Worm (Caenorhabditis elegans) whole organism, L4 larva: ENCODE measurements around the gene M03B6.1.

ENCODE experiments used
- T20F7.1 ChIP-seq: fragments of 200-800 bp; sonication (Bioruptor generic); optimal IDR thresholded peaks from 2 replicates; lab custom pipeline; 2018; ENCODE audit warnings: mild to moderate bottlenecking, missing genetic modification characterization, missing compliant biosample characterization
- aha-1 ChIP-seq: fragments of 150-350 bp; peaks from one replicate; lab custom pipeline; 2014; ENCODE audit warnings: missing biosample characterization, missing genetic modification characterization
- arid-1 ChIP-seq: fragments of 200-800 bp; sonication (Bioruptor generic); conservative IDR thresholded peaks from 2 replicates; pipeline ENCODE4 v1.3.6; 2022; ENCODE audit warnings: missing genetic modification reagents, missing genetic modification characterization, missing compliant biosample characterization
- ceh-28 ChIP-seq: fragments of 150-350 bp; optimal IDR thresholded peaks from 2 replicates; lab custom pipeline; 2014; ENCODE audit warnings: missing biosample characterization, missing genetic modification reagents, missing genetic modification characterization
- ceh-32 ChIP-seq: sonication (generic microtip); optimal IDR thresholded peaks from 2 replicates; lab custom pipeline; 2016; ENCODE audit warnings: mild to moderate bottlenecking, missing genetic modification characterization, missing compliant biosample characterization; ENCODE audit not compliant: poor library complexity
- ceh-44 ChIP-seq: fragments of 200-800 bp; sonication (Bioruptor generic); IDR thresholded peaks from 2 replicates; pipeline ENCODE4 v1.3.6; 2022; ENCODE audit warnings: missing genetic modification reagents, missing genetic modification characterization, missing compliant biosample characterization
- ceh-62 ChIP-seq: sonication (generic microtip); optimal IDR thresholded peaks from 2 replicates; lab custom pipeline; 2017; ENCODE audit warnings: missing biosample characterization, missing genetic modification characterization
- ces-1 ChIP-seq: fragments of 150-350 bp; sonication (generic microtip); optimal IDR thresholded peaks from 4 replicates; lab custom pipeline; 2014; ENCODE audit warnings: missing biosample characterization, missing genetic modification reagents, missing genetic modification characterization
- cey-2 ChIP-seq: sonication (generic microtip); optimal IDR thresholded peaks from 3 replicates; lab custom pipeline; 2017; ENCODE audit warnings: missing genetic modification characterization, mild to moderate bottlenecking, missing compliant biosample characterization, antibody characterized with exemption, borderline replicate concordance; ENCODE audit not compliant: insufficient read depth
- daf-19 ChIP-seq: fragments of 200-800 bp; sonication (Bioruptor generic); conservative IDR thresholded peaks from 2 replicates; pipeline ENCODE4 v1.3.6; 2022; ENCODE audit warnings: missing genetic modification characterization, missing compliant biosample characterization
- dve-1 ChIP-seq: sonication (generic microtip); optimal IDR thresholded peaks from 2 replicates; lab custom pipeline; 2017; ENCODE audit warnings: antibody characterized with exemption, mild to moderate bottlenecking, missing genetic modification characterization, missing compliant biosample characterization; ENCODE audit not compliant: insufficient read depth
- egl-27 ChIP-seq: sonication (generic microtip); optimal IDR thresholded peaks from 3 replicates; lab custom pipeline; 2017; ENCODE audit warnings: missing biosample characterization, missing genetic modification reagents, missing genetic modification characterization
- egl-43 ChIP-seq: fragments of 200-800 bp; sonication (Bioruptor generic); IDR thresholded peaks from 2 replicates; pipeline ENCODE4 v1.3.6; 2022; ENCODE audit warnings: missing genetic modification reagents, missing genetic modification characterization, missing compliant biosample characterization
- gei-8 ChIP-seq: fragments of 200-800 bp; sonication (Bioruptor generic); optimal IDR thresholded peaks from 2 replicates; lab custom pipeline; 2018; ENCODE audit warnings: mild to moderate bottlenecking, missing genetic modification characterization, missing compliant biosample characterization
- hlh-11 ChIP-seq: fragments of 200-800 bp; sonication (Bioruptor generic); optimal IDR thresholded peaks from 2 replicates; lab custom pipeline; 2018; ENCODE audit warnings: mild to moderate bottlenecking, missing genetic modification characterization, missing compliant biosample characterization
- lir-3 ChIP-seq: sonication (generic microtip); optimal IDR thresholded peaks from 2 replicates; lab custom pipeline; 2016; ENCODE audit warnings: mild to moderate bottlenecking, missing genetic modification characterization, missing compliant biosample characterization
- madf-5 ChIP-seq, 2 experiments: fragments of 200-800 bp; sonication (Bioruptor generic); IDR thresholded peaks; 2 replicates each; pipeline ENCODE4 v1.3.6; 2022; ENCODE audit warnings: missing compliant biosample characterization in 2 of 2, missing genetic modification characterization in 2 of 2
- madf-9 ChIP-seq: fragments of 200-800 bp; sonication (Bioruptor generic); conservative IDR thresholded peaks from 2 replicates; pipeline ENCODE4 v1.3.6; 2022; ENCODE audit warnings: missing genetic modification reagents, missing genetic modification characterization, missing compliant biosample characterization
- mep-1 ChIP-seq: fragments of 150-350 bp; sonication (generic microtip); optimal IDR thresholded peaks from 3 replicates; lab custom pipeline; 2014; ENCODE audit warnings: missing biosample characterization, missing genetic modification characterization
- nhr-10 ChIP-seq: fragments of 150-350 bp; optimal IDR thresholded peaks from 2 replicates; lab custom pipeline; 2014; ENCODE audit warnings: missing biosample characterization, missing genetic modification characterization
- nhr-11 ChIP-seq: fragments of 150-350 bp; optimal IDR thresholded peaks from 2 replicates; lab custom pipeline; 2014; ENCODE audit warnings: missing biosample characterization, missing genetic modification characterization
- nhr-28 ChIP-seq: fragments of 150-350 bp; optimal IDR thresholded peaks from 2 replicates; lab custom pipeline; 2014; ENCODE audit warnings: missing biosample characterization, missing genetic modification characterization
- nhr-42 ChIP-seq: fragments of 200-800 bp; sonication (Bioruptor generic); IDR thresholded peaks from 2 replicates; pipeline ENCODE4 v1.3.6; 2022; ENCODE audit warnings: missing genetic modification characterization, missing compliant biosample characterization
- nhr-6 ChIP-seq: fragments of 150-350 bp; optimal IDR thresholded peaks from 2 replicates; lab custom pipeline; 2014; ENCODE audit warnings: missing biosample characterization, missing genetic modification characterization
- pha-4 ChIP-seq, 2 experiments: fragments of 150-350 bp in 1 of 2; fragments of 200-800 bp in 1 of 2; sonication (Bioruptor generic) in 1 of 2; IDR thresholded peaks in 1 of 2; optimal IDR thresholded peaks in 1 of 2; 2 replicates each; pipeline versions ENCODE4 v1.3.6 to Lab custom; 2014 to 2022; ENCODE audit warnings: missing genetic modification characterization in 2 of 2, missing genetic modification reagents in 2 of 2, missing biosample characterization in 1 of 2, missing compliant biosample characterization in 1 of 2
- pqm-1 ChIP-seq: sonication (generic microtip); optimal IDR thresholded peaks from 2 replicates; lab custom pipeline; 2017; ENCODE audit warnings: missing biosample characterization, missing genetic modification characterization
- set-16 ChIP-seq: fragments of 200-800 bp; sonication (Bioruptor generic); IDR thresholded peaks from 2 replicates; pipeline ENCODE4 v1.3.6; 2022; ENCODE audit warnings: missing genetic modification reagents, missing genetic modification characterization, missing compliant biosample characterization
- spr-1 ChIP-seq: sonication (generic microtip); optimal IDR thresholded peaks from 2 replicates; lab custom pipeline; 2016; ENCODE audit warnings: mild to moderate bottlenecking, missing genetic modification characterization, missing compliant biosample characterization
- unc-62 ChIP-seq, 3 experiments: fragments of 150-350 bp in 1 of 3; sonication (generic microtip); optimal IDR thresholded peaks in 2 of 3; peaks in 1 of 3; 1 replicate in 1 of 3; 2 replicates in 2 of 3; lab custom pipeline; 2014 to 2017; ENCODE audit warnings: missing biosample characterization in 3 of 3, missing genetic modification characterization in 3 of 3, missing genetic modification reagents in 3 of 3, missing genotype in 1 of 3
- zag-1 ChIP-seq: fragments of 150-350 bp; optimal IDR thresholded peaks from 2 replicates; lab custom pipeline; 2014; ENCODE audit warnings: missing biosample characterization, missing genetic modification characterization
- zfp-2 ChIP-seq: sonication (generic microtip); optimal IDR thresholded peaks from 2 replicates; lab custom pipeline; 2016; ENCODE audit warnings: mild to moderate bottlenecking, missing genetic modification characterization, missing compliant biosample characterization
- zip-11 ChIP-seq: fragments of 200-800 bp; sonication (Bioruptor generic); IDR thresholded peaks from 2 replicates; pipeline ENCODE4 v1.3.6; 2022; ENCODE audit warnings: missing genetic modification characterization, missing compliant biosample characterization

The M03B6.1 gene

ce11 chrX:13851590-13851989 is 10.2 kb downstream of the M03B6.1 start:
- TF ChIP-seq madf-5 (GFP tag; IDR thresholded peaks at IDR 0.05; lab: Robert Waterston, UW) (no peak), unc-62 (GFP tag; optimal IDR thresholded peaks at IDR 0.05 in 1 of 2; lab: Kevin White, UChicago) (peak in 1 of 2 experiments; percentile 94), unc-62 (tag; optimal IDR thresholded peaks at IDR 0.05; lab: Kevin White, UChicago) (no peak), dve-1 (peak; percentile 11), hlh-11 (tag; lab: Kevin White, UChicago) (peak; percentile 14)

DNA sequence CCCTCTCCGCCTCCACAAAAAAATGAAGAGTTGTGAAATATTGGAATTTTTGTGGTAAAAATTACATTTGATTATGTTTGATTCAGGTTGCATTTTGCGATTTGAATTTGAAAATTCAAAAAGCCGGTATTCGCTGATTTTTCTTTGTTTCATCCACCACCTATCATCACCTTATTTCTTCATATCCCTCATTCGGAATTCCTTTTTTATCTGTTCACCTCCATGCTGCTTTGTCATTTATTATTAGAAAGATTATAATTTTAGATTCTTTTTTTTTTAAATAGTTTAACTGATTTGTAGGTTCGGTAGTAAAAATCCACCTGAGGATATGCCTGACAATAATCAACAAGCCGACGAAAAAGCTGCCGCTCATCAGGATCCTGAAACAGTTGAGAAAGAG is 11.2 kb downstream of the M03B6.1 start, which contains the start of gene mct-3:
Gene mct-3 (plus strand): TSS at position 301 of the 400 bp plus-strand sequence.
- no peak for TF ChIP-seq lir-3 (tag; lab: Kevin White, UChicago)
- TF ChIP-seq madf-9 = no peak
- peak; percentile 13 for TF ChIP-seq aha-1 (tag; lab: Kevin White, UChicago)

DNA sequence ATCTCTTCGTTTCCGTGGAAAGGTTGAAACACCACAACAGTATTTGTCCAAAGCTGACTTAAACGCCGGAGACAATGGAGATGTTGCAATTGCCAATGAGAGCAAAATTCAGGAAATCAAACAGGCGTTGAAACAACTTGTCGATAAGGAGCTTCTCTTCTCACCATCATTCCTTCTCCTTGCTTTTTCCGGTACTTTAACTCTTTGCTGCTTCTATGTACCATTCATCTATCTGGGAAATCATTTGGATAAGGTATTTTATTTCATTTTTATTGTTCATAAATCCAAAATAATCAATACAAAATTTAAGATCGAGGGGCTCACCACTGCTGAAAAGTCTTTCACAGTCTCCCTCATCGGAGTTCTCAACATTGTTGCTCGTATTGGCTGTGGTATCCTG is 14.5 kb downstream of the M03B6.1 start:
- TF ChIP-seq zfp-2 (tag; lab: Kevin White, UChicago) (no peak), zag-1 (tag; lab: Kevin White, UChicago) (no peak), aha-1 (tag; lab: Kevin White, UChicago) (peak; percentile 27), daf-19 (GFP tag; lab: Robert Waterston, UW) (no peak)
- TF ChIP-seq, all 104 proteins: peak for 1

DNA sequence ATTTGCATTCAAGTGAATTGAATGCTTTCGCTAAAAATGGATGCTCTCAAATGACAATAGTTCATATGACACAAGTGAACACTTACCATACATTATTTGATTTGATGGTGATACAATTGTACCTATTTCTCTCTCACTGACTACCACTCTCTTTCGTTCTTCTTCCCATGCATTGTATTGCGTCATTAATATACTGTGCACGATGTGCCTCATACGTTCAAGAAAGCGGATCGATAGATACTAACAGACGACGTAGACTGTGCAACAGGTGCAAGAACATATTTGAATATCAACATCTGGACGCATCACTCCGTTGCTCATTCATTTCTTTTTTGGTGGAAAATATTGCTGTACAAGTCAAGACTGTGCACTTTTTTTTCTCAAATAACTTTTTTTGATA is 17.3 kb downstream of the M03B6.1 start, which contains the start of gene M03B6.4:
Gene M03B6.4 (plus strand): TSS at position 149 of the 400 bp plus-strand sequence.
- TF ChIP-seq nhr-11 (tag; lab: Kevin White, UChicago) (no peak), pqm-1 (peak; percentile 27), mep-1 (no peak), egl-27 (tag; lab: Kevin White, UChicago) (no peak), ceh-32 (tag; lab: Kevin White, UChicago) (no peak), cey-2 (no peak), aha-1 (tag; lab: Kevin White, UChicago) (peak; percentile 30), arid-1 (GFP tag; lab: Robert Waterston, UW) (no peak), ces-1 (no peak), gei-8 (GFP tag; lab: Kevin White, UChicago) (no peak), ceh-62 (tag; lab: Kevin White, UChicago) (no peak), egl-43 (GFP tag; lab: Robert Waterston, UW) (no peak), nhr-28 (peak; percentile 23), T20F7.1 (GFP tag; lab: Kevin White, UChicago) (no peak)

DNA sequence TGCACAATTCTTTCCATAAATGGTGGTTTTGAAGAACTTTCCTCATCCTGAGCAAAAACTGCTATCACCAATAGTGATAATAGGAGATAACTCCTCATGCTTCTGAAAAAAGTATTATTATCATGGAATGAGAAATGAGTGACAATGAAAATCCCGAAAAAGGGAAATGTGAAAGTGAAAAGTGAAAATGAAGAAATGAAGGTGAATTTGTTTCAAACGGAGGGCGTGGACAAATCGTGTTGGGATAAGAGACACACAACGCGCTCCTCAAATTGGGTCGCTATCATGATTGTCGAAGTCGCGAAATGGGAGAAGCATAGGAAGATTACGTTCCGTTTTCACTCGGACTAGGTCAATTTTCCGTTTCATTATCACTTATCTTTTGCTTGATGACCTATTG is 22.8 kb downstream of the M03B6.1 start, which contains the start of gene M03B6.3:
Gene M03B6.3 (minus strand): TSS at position 102 of the 400 bp plus-strand sequence.
- TF ChIP-seq nhr-11 (tag; lab: Kevin White, UChicago) (no peak), hlh-11 (tag; lab: Kevin White, UChicago) (no peak), spr-1 (tag; lab: Kevin White, UChicago) (no peak), nhr-6 (no peak), ceh-44 (GFP tag; lab: Robert Waterston, UW) (no peak), set-16 (GFP tag; lab: Robert Waterston, UW) (no peak), pha-4 (GFP tag; IDR thresholded peaks at IDR 0.05; lab: Robert Waterston, UW) (no peak), pha-4 (tag; optimal IDR thresholded peaks at IDR 0.05; lab: Kevin White, UChicago) (no peak), zip-11 (GFP tag; lab: Robert Waterston, UW) (no peak), aha-1 (tag; lab: Kevin White, UChicago) (no peak), ceh-28 (tag; lab: Kevin White, UChicago) (no peak), lir-3 (tag; lab: Kevin White, UChicago) (no peak), nhr-42 (GFP tag; lab: Robert Waterston, UW) (no peak), nhr-10 (no peak)
